Worm (Caenorhabditis elegans): ENCODE data around the gene fbxb-119.

ce11 chrV:18354299-18354698, 35.9 kb downstream of the fbxb-119 start:
- TF ChIP-seq lin-39 (tag; optimal IDR thresholded peaks at IDR 0.05), result no peak
- no peak for TF ChIP-seq ces-1 (GFP tag; optimal IDR thresholded peaks at IDR 0.05)
- TF ChIP-seq hmg-1.1 (GFP tag; IDR thresholded peaks at IDR 0.05), result no peak
- TF ChIP-seq Y105C5A.15 (GFP tag; IDR thresholded peaks at IDR 0.05), result no peak
- TF ChIP-seq zip-2 (tag; optimal IDR thresholded peaks at IDR 0.05), result no peak
- TF ChIP-seq nhr-237 (tag; optimal IDR thresholded peaks at IDR 0.05), result no peak
